Fruit fly (Drosophila melanogaster) whole organism, embryonic: Measurements from ENCODE around the gene CG33269.

Source experiments
- ATbp ChIP-seq: fragments of 200-800 bp; sonication (Bioruptor generic); optimal IDR thresholded peaks from 2 replicates; lab custom pipeline; 2017; ENCODE audit warnings: missing biosample characterization, mild to moderate bottlenecking, missing genetic modification characterization, missing genetic modification reagents
- Blimp-1 ChIP-seq: fragments of 200-800 bp; sonication (Bioruptor generic); optimal IDR thresholded peaks from 3 replicates; lab custom pipeline; 2018; ENCODE audit warnings: missing biosample characterization, missing genetic modification characterization, mild to moderate bottlenecking, moderate library complexity, missing genetic modification reagents
- CG12236 ChIP-seq: fragments of 200-800 bp; sonication (Bioruptor generic); optimal IDR thresholded peaks from 2 replicates; lab custom pipeline; 2016; ENCODE audit warnings: missing biosample characterization, missing genetic modification characterization
- CG15269 ChIP-seq: fragments of 200-800 bp; sonication (Bioruptor generic); optimal IDR thresholded peaks from 2 replicates; lab custom pipeline; 2018; ENCODE audit warnings: missing biosample characterization, mild to moderate bottlenecking, missing genetic modification characterization, moderate library complexity
- CG17912 ChIP-seq: fragments of 200-800 bp; sonication (Bioruptor generic); optimal IDR thresholded peaks from 2 replicates; lab custom pipeline; 2018; ENCODE audit warnings: missing biosample characterization, mild to moderate bottlenecking, missing genetic modification characterization
- CG2199 ChIP-seq: fragments of 200-800 bp; sonication (Bioruptor generic); IDR thresholded peaks from 3 replicates; pipeline ENCODE4 v1.3.6; 2022; ENCODE audit warnings: missing biosample characterization, missing genetic modification characterization
- CG3281 ChIP-seq: fragments of 200-800 bp; sonication (Bioruptor generic); optimal IDR thresholded peaks from 3 replicates; lab custom pipeline; 2017; ENCODE audit warnings: missing biosample characterization, mild to moderate bottlenecking, missing genetic modification characterization
- CG4730 ChIP-seq: fragments of 200-800 bp; sonication (Bioruptor generic); IDR thresholded peaks from 2 replicates; pipeline ENCODE4 v1.3.6; 2022; ENCODE audit warnings: missing biosample characterization, missing genetic modification characterization
- CG7786 ChIP-seq: fragments of 200-800 bp; sonication (Bioruptor generic); optimal IDR thresholded peaks from 2 replicates; lab custom pipeline; 2016; ENCODE audit warnings: missing biosample characterization, missing genetic modification characterization
- Camta ChIP-seq: fragments of 200-800 bp; sonication (Bioruptor generic); optimal IDR thresholded peaks from 2 replicates; lab custom pipeline; 2016; ENCODE audit warnings: missing biosample characterization, missing genetic modification characterization
- Deaf1 ChIP-seq: fragments of 200-800 bp; optimal IDR thresholded peaks from 3 replicates; lab custom pipeline; 2019; ENCODE audit warnings: missing biosample characterization, mild to moderate bottlenecking, missing genetic modification characterization, moderate library complexity
- E2f2 ChIP-seq: fragments of 200-800 bp; sonication (Bioruptor generic); IDR thresholded peaks from 2 replicates; pipeline ENCODE4 v1.3.6; 2022; ENCODE audit warnings: missing biosample characterization, missing genetic modification characterization
- Ets65A ChIP-seq: fragments of 200-800 bp; sonication (Bioruptor generic); peaks from one replicate; lab custom pipeline; 2016; ENCODE audit warnings: missing biosample characterization, missing genetic modification characterization
- Gug ChIP-seq: fragments of 200-800 bp; sonication (Bioruptor generic); IDR thresholded peaks from 4 replicates; pipeline ENCODE4 v1.3.6; 2022; ENCODE audit warnings: missing biosample characterization, missing genetic modification characterization
- HLHmδ ChIP-seq: fragments of 200-800 bp; sonication (Bioruptor generic); optimal IDR thresholded peaks from 2 replicates; lab custom pipeline; 2018; ENCODE audit warnings: missing biosample characterization, mild to moderate bottlenecking, missing genetic modification characterization, moderate library complexity
- Hr3 ChIP-seq: fragments of 200-800 bp; sonication (Bioruptor generic); optimal IDR thresholded peaks from 3 replicates; lab custom pipeline; 2016; ENCODE audit warnings: missing biosample characterization, missing genetic modification characterization
- Lhr ChIP-seq: fragments of 200-800 bp; sonication (Bioruptor generic); optimal IDR thresholded peaks from 3 replicates; lab custom pipeline; 2017; ENCODE audit warnings: mild to moderate bottlenecking, missing biosample characterization, missing genetic modification reagents, missing genetic modification characterization
- Lim3 ChIP-seq: fragments of 200-800 bp; sonication (Bioruptor generic); IDR thresholded peaks from 2 replicates; pipeline ENCODE4 v1.3.6; 2022; ENCODE audit warnings: missing biosample characterization, missing genetic modification characterization
- Med ChIP-seq: fragments of 200-800 bp; sonication (Bioruptor generic); peaks from one replicate; lab custom pipeline; 2016; ENCODE audit warnings: missing biosample characterization, missing genetic modification characterization, mild to moderate bottlenecking, inconsistent platforms, moderate library complexity
- NK7.1 ChIP-seq: fragments of 200-800 bp; sonication (Bioruptor generic); optimal IDR thresholded peaks from 3 replicates; lab custom pipeline; 2016; ENCODE audit warnings: missing biosample characterization, missing genetic modification characterization
- Nf-YA ChIP-seq: fragments of 200-800 bp; sonication (Bioruptor generic); IDR thresholded peaks from 2 replicates; pipeline ENCODE4 v1.3.6; 2022; ENCODE audit warnings: missing biosample characterization, missing genetic modification characterization
- PHDP ChIP-seq: fragments of 200-800 bp; sonication (Bioruptor generic); optimal IDR thresholded peaks from 3 replicates; lab custom pipeline; 2018; ENCODE audit warnings: missing biosample characterization, mild to moderate bottlenecking, missing genetic modification characterization, moderate library complexity
- Ptx1 ChIP-seq: fragments of 200-800 bp; sonication (Bioruptor generic); IDR thresholded peaks from 2 replicates; pipeline ENCODE4 v1.3.6; 2022; ENCODE audit warnings: missing biosample characterization, missing genetic modification characterization
- Sry-β ChIP-seq: fragments of 200-800 bp; sonication (Bioruptor generic); optimal IDR thresholded peaks from 2 replicates; lab custom pipeline; 2018; ENCODE audit warnings: missing biosample characterization, mild to moderate bottlenecking, missing genetic modification characterization, moderate library complexity
- Trl ChIP-seq, 3 experiments: fragments of >200 bp in 2 of 3; fragments of 200-800 bp in 1 of 3; sonication (Bioruptor generic) in 1 of 3; optimal IDR thresholded peaks; 2 replicates in 1 of 3; 3 replicates in 2 of 3; lab custom pipeline; 2016 to 2017; ENCODE audit warnings: missing biosample characterization in 1 of 3, missing genetic modification characterization in 1 of 3
- Xbp1 ChIP-seq: fragments of 200-800 bp; sonication (Bioruptor generic); optimal IDR thresholded peaks from 3 replicates; lab custom pipeline; 2016; ENCODE audit warnings: missing biosample characterization, mild to moderate bottlenecking, missing genetic modification characterization
- ara ChIP-seq: fragments of 200-800 bp; sonication (Bioruptor generic); IDR thresholded peaks from 2 replicates; pipeline ENCODE4 v1.3.6; 2022; ENCODE audit warnings: missing biosample characterization, missing genetic modification characterization
- ash1 ChIP-seq: fragments of 200-800 bp; sonication (Bioruptor generic); optimal IDR thresholded peaks from 2 replicates; lab custom pipeline; 2018; ENCODE audit warnings: missing biosample characterization, mild to moderate bottlenecking, missing genetic modification characterization
- bigmax ChIP-seq: fragments of 200-800 bp; sonication (Bioruptor generic); optimal IDR thresholded peaks from 2 replicates; lab custom pipeline; 2018; ENCODE audit warnings: missing biosample characterization, mild to moderate bottlenecking, missing genetic modification characterization
- cas ChIP-seq: fragments of 200-800 bp; sonication (Bioruptor generic); IDR thresholded peaks from 2 replicates; pipeline ENCODE4 v1.3.6; 2022; ENCODE audit warnings: missing biosample characterization, missing genetic modification characterization
- chinmo ChIP-seq: fragments of 200-800 bp; sonication (Bioruptor generic); IDR thresholded peaks from 4 replicates; pipeline ENCODE4 v1.3.6; 2022; ENCODE audit warnings: missing biosample characterization, missing genetic modification characterization; ENCODE audit not compliant: partially characterized antibody
- ftz-f1 ChIP-seq: fragments of 200-800 bp; sonication (Bioruptor generic); optimal IDR thresholded peaks from 2 replicates; lab custom pipeline; 2016; ENCODE audit warnings: missing biosample characterization, missing genetic modification characterization
- gcm ChIP-seq: fragments of 200-800 bp; sonication (Bioruptor generic); optimal IDR thresholded peaks from 2 replicates; lab custom pipeline; 2019; ENCODE audit warnings: missing biosample characterization, mild to moderate bottlenecking, missing genetic modification characterization, moderate library complexity
- klu ChIP-seq: fragments of 200-800 bp; sonication (Bioruptor generic); IDR thresholded peaks from 2 replicates; pipeline ENCODE4 v1.3.6; 2022; ENCODE audit warnings: missing biosample characterization, missing genetic modification characterization
- kni ChIP-seq: fragments of 200-800 bp; sonication (Bioruptor generic); optimal IDR thresholded peaks from 3 replicates; lab custom pipeline; 2017; ENCODE audit warnings: mild to moderate bottlenecking, missing biosample characterization, missing genetic modification reagents, missing genetic modification characterization
- lab ChIP-seq: fragments of 200-800 bp; sonication (Bioruptor generic); optimal IDR thresholded peaks from 3 replicates; lab custom pipeline; 2017; ENCODE audit warnings: missing biosample characterization, missing genetic modification characterization, mild to moderate bottlenecking, moderate library complexity, missing genetic modification reagents
- lmd ChIP-seq: fragments of 200-800 bp; sonication (Bioruptor generic); IDR thresholded peaks from 2 replicates; pipeline ENCODE4 v1.3.6; 2022; ENCODE audit warnings: missing biosample characterization, missing genetic modification characterization
- lov ChIP-seq, 2 experiments: fragments of 200-800 bp in 1 of 2; fragments of >200 bp in 1 of 2; sonication (Bioruptor generic) in 1 of 2; IDR thresholded peaks in 1 of 2; optimal IDR thresholded peaks in 1 of 2; 2 replicates in 1 of 2; 3 replicates in 1 of 2; pipeline versions ENCODE4 v1.3.6 to Lab custom; 2017 to 2022; ENCODE audit warnings: missing biosample characterization in 1 of 2, missing genetic modification characterization in 1 of 2
- nom ChIP-seq: fragments of 200-800 bp; sonication (Bioruptor generic); optimal IDR thresholded peaks from 2 replicates; lab custom pipeline; 2017; ENCODE audit warnings: missing biosample characterization, missing genetic modification characterization, mild to moderate bottlenecking, moderate library complexity, missing genetic modification reagents
- peb ChIP-seq: fragments of 200-800 bp; sonication (Bioruptor generic); IDR thresholded peaks from 2 replicates; pipeline ENCODE4 v1.3.6; 2022; ENCODE audit warnings: missing biosample characterization, missing genetic modification characterization
- pho ChIP-seq: fragments of 200-800 bp; sonication (Bioruptor generic); optimal IDR thresholded peaks from 2 replicates; lab custom pipeline; 2016; ENCODE audit warnings: missing biosample characterization, missing genetic modification characterization
- row ChIP-seq: fragments of 200-800 bp; sonication (Bioruptor generic); IDR thresholded peaks from 3 replicates; pipeline ENCODE4 v1.3.6; 2022; ENCODE audit warnings: missing biosample characterization, missing genetic modification characterization
- sens ChIP-seq: fragments of 200-800 bp; sonication (Bioruptor generic); peaks from one replicate; lab custom pipeline; 2016; ENCODE audit warnings: missing biosample characterization, missing genetic modification characterization
- vvl ChIP-seq: fragments of 200-800 bp; sonication (Bioruptor generic); IDR thresholded peaks from 2 replicates; pipeline ENCODE4 v1.3.6; 2022; ENCODE audit warnings: missing biosample characterization, missing genetic modification characterization
- wdn ChIP-seq: fragments of 200-800 bp; sonication (Bioruptor generic); IDR thresholded peaks from 2 replicates; pipeline ENCODE4 v1.3.6; 2022; ENCODE audit warnings: missing biosample characterization, missing genetic modification characterization

Gene CG33269

DNA sequence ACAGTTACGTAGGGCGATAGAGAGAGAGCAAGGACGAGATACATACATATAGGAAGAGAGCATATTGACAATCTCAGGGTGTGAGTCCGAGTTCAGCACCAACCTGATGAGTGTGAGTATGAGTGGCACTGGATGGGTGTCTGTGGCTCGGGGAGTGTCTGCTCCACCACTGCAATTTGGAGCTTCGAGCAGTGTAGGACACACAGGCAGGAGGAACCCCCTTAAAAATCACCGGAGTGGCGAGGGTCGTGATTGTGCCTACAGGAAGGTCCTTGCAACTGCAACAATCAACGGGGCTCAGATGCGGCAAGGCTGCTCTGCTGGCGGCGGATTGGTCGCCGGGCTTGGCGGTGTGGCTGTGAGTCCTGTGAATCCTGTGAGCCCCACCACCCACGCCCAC lies 9.8 kb upstream of the CG33269 start:
- TF ChIP-seq CG4730 (GFP tag; lab: Robert Waterston, UW) (no peak), CG7786 (GFP tag; lab: Kevin White, UChicago) (no peak), cas (GFP tag; lab: Robert Waterston, UW) (no peak), CG12236 (no peak), Deaf1 (tag; lab: Kevin White, UChicago) (no peak), CG17912 (GFP tag; lab: Kevin White, UChicago) (no peak), NK7.1 (GFP tag; lab: Kevin White, UChicago) (no peak), Trl (optimal IDR thresholded peaks at IDR 0.05; lab: Kevin White, UChicago) (peak; percentile 15 to 22), Trl (GFP tag; optimal IDR thresholded peaks at IDR 0.05; lab: Kevin White, UChicago) (no peak), Gug (no peak)

DNA sequence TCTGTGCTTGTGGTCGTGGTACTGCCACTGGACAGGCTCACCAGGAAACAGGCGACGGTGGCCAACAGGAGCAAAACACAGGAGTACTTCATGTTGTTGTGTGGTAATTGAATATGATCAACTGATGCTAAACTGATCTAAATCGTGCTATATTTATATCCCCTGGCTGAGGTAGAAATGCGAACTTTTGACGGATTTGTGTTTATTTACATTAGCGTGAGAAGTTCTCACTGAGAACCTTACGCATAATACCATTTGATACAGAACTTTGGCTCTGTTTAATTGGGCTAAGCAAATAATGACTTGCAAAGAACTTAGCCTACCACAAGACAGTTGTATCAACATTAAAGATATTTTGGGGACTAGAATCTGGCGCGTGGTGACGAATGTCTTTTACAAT lies 9.1 kb upstream of the CG33269 start, which contains the start of gene CG33268:
Gene CG33268 (minus strand): TSS at position 101 of the 400 bp plus-strand sequence.
- TF ChIP-seq pho (no peak), kni (GFP tag; lab: Kevin White, UChicago) (no peak), Lim3 (GFP tag; lab: Robert Waterston, UW) (no peak), Gug (no peak), ash1 (GFP tag; lab: Kevin White, UChicago) (no peak), ara (GFP tag; lab: Robert Waterston, UW) (no peak), wdn (no peak), ftz-f1 (GFP tag; lab: Kevin White, UChicago) (no peak), bigmax (GFP tag; lab: Kevin White, UChicago) (no peak), CG15269 (no peak), nom (GFP tag; lab: Kevin White, UChicago) (no peak), NK7.1 (GFP tag; lab: Kevin White, UChicago) (no peak), Ptx1 (GFP tag; lab: Robert Waterston, UW) (no peak), Lhr (GFP tag; lab: Kevin White, UChicago) (no peak)

DNA sequence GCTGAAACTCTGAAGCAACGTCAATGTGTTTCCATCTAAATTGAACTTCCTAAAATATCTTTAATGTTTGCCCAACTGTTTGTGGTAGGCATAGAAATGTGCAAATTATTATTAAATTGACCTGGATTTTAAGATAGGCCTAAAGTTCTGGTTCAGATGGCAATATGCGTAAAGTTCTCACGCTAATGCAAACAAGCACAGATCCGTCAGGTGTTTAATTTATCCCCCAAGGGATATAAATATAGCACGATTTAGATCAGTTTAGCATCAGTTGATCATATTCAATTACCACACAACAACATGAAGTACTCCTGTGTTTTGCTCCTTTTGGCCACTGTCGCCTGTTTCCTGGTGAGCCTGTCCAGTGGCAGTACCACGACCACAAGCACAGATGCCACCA lies 7.4 kb upstream of the CG33269 start, which contains the start of gene CG7377:
Gene CG7377 (plus strand): TSS at position 301 of the 400 bp plus-strand sequence.
- TF ChIP-seq Ets65A (GFP tag; lab: Kevin White, UChicago) (peak; percentile 15), klu (GFP tag; lab: Robert Waterston, UW) (0 out of 2 replicates have a peak, but pooled peaks have one; percentile 9)

DNA sequence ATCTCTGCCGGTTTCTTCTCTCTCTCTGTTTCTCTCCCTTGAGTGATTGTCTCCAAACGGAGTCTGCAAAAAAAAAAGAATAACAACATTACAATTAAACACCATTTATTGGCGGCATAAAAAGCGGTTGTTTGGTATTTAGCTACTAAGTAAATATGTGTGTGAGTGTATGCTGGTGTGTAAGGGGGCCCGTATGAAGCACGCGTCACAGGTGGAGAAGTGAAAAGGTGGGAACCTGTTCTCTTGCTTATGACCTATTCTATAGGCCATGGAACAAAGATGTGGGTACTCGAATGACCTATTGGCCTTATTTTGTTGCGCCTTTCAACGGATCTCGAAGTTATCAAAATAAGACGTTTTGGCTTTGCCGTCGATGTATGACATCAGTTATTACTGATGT lies 6.6 kb upstream of the CG33269 start:
- no peak for TF ChIP-seq lmd (GFP tag; lab: Robert Waterston, UW)
- TF ChIP-seq ATbp (GFP tag; lab: Kevin White, UChicago) = peak; percentile 11
- peak; percentile 76 for TF ChIP-seq Sry-β (GFP tag; lab: Kevin White, UChicago)
- no peak for TF ChIP-seq E2f2 (GFP tag; lab: Robert Waterston, UW)
- TF ChIP-seq HLHmδ (GFP tag; lab: Kevin White, UChicago) = peak; percentile 18
- TF ChIP-seq lov (optimal IDR thresholded peaks at IDR 0.05; lab: Kevin White, UChicago) = no peak
- no peak for TF ChIP-seq lov (GFP tag; IDR thresholded peaks at IDR 0.05; lab: Robert Waterston, UW)
- TF ChIP-seq gcm (GFP tag; lab: Kevin White, UChicago) = peak; percentile 60
- TF ChIP-seq row (GFP tag; lab: Robert Waterston, UW) = 0 out of 3 replicates have a peak, but pooled peaks have one; percentile 14
- peak; percentile 60 for TF ChIP-seq Ets65A (GFP tag; lab: Kevin White, UChicago)
- peak; percentile 3 for TF ChIP-seq Blimp-1 (GFP tag; lab: Kevin White, UChicago)
- TF ChIP-seq CG2199 (GFP tag; lab: Robert Waterston, UW) = no peak
- peak; percentile 14 for TF ChIP-seq PHDP
- peak; percentile 14 for TF ChIP-seq CG3281 (GFP tag; lab: Kevin White, UChicago)
- TF ChIP-seq chinmo (GFP tag; lab: Robert Waterston, UW) = 0 out of 4 replicates have a peak, but pooled peaks have one; percentile 36
- peak; percentile 80 for TF ChIP-seq sens (GFP tag; lab: Kevin White, UChicago)
- peak; percentile 64 for TF ChIP-seq Med (GFP tag; lab: Kevin White, UChicago)
- peak; percentile 44; the same call in 1 of the 2 replicates for TF ChIP-seq Nf-YA
- 0 out of 2 replicates have a peak, but pooled peaks have one; percentile 10 for TF ChIP-seq vvl (GFP tag; lab: Robert Waterston, UW)
- no peak for TF ChIP-seq Xbp1 (GFP tag; lab: Kevin White, UChicago)
- no peak for TF ChIP-seq peb (GFP tag; lab: Robert Waterston, UW)
- TF ChIP-seq Camta (GFP tag; lab: Kevin White, UChicago) = peak; percentile 15
- TF ChIP-seq lab (GFP tag; lab: Kevin White, UChicago) = peak; percentile 27
- TF ChIP-seq Hr3 (GFP tag; lab: Kevin White, UChicago) = no peak
- TF ChIP-seq, all 482 proteins: peak for 16
